Fruit fly (Drosophila melanogaster) whole organism, pupa: ENCODE measurements around the gene CG2794.
A peak's percentile ranks its signal among the peaks of the same experiment; 100 is the strongest.

Experiments used
- CG10348 ChIP-seq: fragments of 200-800 bp; sonication (Bioruptor generic); IDR thresholded peaks from 2 replicates; pipeline ENCODE4 v1.3.6; 2022; ENCODE audit warnings: missing biosample characterization, missing genetic modification characterization
- CG12605 ChIP-seq: fragments of 200-800 bp; sonication (Bioruptor generic); IDR thresholded peaks from 2 replicates; pipeline ENCODE4 v1.3.6; 2022; ENCODE audit warnings: missing biosample characterization, missing genetic modification characterization
- CG13204 ChIP-seq: fragments of 200-800 bp; sonication (Bioruptor generic); optimal IDR thresholded peaks from 2 replicates; lab custom pipeline; 2018; ENCODE audit warnings: missing biosample characterization, mild to moderate bottlenecking, missing genetic modification characterization, moderate library complexity
- CG14655 ChIP-seq: fragments of 200-800 bp; sonication (Bioruptor generic); optimal IDR thresholded peaks from 3 replicates; lab custom pipeline; 2017; ENCODE audit warnings: mild to moderate bottlenecking, missing biosample characterization, missing genetic modification reagents, missing genetic modification characterization
- CG15710 ChIP-seq: fragments of 200-800 bp; sonication (Bioruptor generic); optimal IDR thresholded peaks from 2 replicates; lab custom pipeline; 2018; ENCODE audit warnings: missing biosample characterization, mild to moderate bottlenecking, missing genetic modification characterization, moderate library complexity
- CG17806 ChIP-seq: fragments of 200-800 bp; sonication (Bioruptor generic); optimal IDR thresholded peaks from 2 replicates; lab custom pipeline; 2018; ENCODE audit warnings: missing biosample characterization, mild to moderate bottlenecking, missing genetic modification characterization, moderate library complexity
- CG32121 ChIP-seq: fragments of 200-800 bp; sonication (Bioruptor generic); IDR thresholded peaks from 2 replicates; pipeline ENCODE4 v1.3.6; 2022; ENCODE audit warnings: missing biosample characterization, missing genetic modification characterization
- CG34367 ChIP-seq: fragments of 200-800 bp; sonication (Bioruptor generic); optimal IDR thresholded peaks from 2 replicates; lab custom pipeline; 2018; ENCODE audit warnings: missing biosample characterization, mild to moderate bottlenecking, missing genetic modification characterization
- CG4496 ChIP-seq: fragments of 200-800 bp; sonication (Bioruptor generic); IDR thresholded peaks from 3 replicates; pipeline ENCODE4 v1.3.6; 2022; ENCODE audit warnings: missing biosample characterization, missing genetic modification characterization
- CG8159 ChIP-seq: fragments of 200-800 bp; sonication (Bioruptor generic); optimal IDR thresholded peaks from 3 replicates; lab custom pipeline; 2018; ENCODE audit warnings: missing biosample characterization, mild to moderate bottlenecking, missing genetic modification characterization, moderate library complexity
- CG8301 ChIP-seq: fragments of 200-800 bp; sonication (Bioruptor generic); optimal IDR thresholded peaks from 2 replicates; lab custom pipeline; 2018; ENCODE audit warnings: missing biosample characterization, mild to moderate bottlenecking, missing genetic modification characterization
- CG9948 ChIP-seq: fragments of 200-800 bp; sonication (Bioruptor generic); optimal IDR thresholded peaks from 2 replicates; lab custom pipeline; 2018; ENCODE audit warnings: missing biosample characterization, mild to moderate bottlenecking, missing genetic modification characterization, moderate library complexity
- D1 ChIP-seq: fragments of 200-800 bp; sonication (Bioruptor generic); optimal IDR thresholded peaks from 2 replicates; lab custom pipeline; 2018; ENCODE audit warnings: missing biosample characterization, mild to moderate bottlenecking, missing genetic modification characterization, moderate library complexity
- EcR ChIP-seq: fragments of 200-800 bp; sonication (Bioruptor generic); optimal IDR thresholded peaks from 3 replicates; lab custom pipeline; 2019; ENCODE audit warnings: missing biosample characterization, missing genetic modification characterization, mild to moderate bottlenecking, moderate library complexity, missing genetic modification reagents
- Ets98B ChIP-seq: fragments of 200-800 bp; sonication (Bioruptor generic); IDR thresholded peaks from 2 replicates; pipeline ENCODE4 v1.3.6; 2022; ENCODE audit warnings: missing biosample characterization, missing genetic modification characterization
- Pif1A ChIP-seq: fragments of 200-800 bp; sonication (Bioruptor generic); optimal IDR thresholded peaks from 3 replicates; lab custom pipeline; 2016; ENCODE audit warnings: missing biosample characterization, missing genetic modification characterization
- Pif1B ChIP-seq: fragments of 200-800 bp; sonication (Bioruptor generic); optimal IDR thresholded peaks from 3 replicates; lab custom pipeline; 2016; ENCODE audit warnings: missing biosample characterization, missing genetic modification characterization
- Snoo ChIP-seq: fragments of 200-800 bp; sonication (Bioruptor generic); optimal IDR thresholded peaks from 3 replicates; lab custom pipeline; 2017; ENCODE audit warnings: missing biosample characterization, mild to moderate bottlenecking, missing genetic modification characterization, inconsistent platforms
- fd96Ca ChIP-seq: fragments of 200-800 bp; sonication (Bioruptor generic); IDR thresholded peaks from 3 replicates; pipeline ENCODE4 v1.3.6; 2022; ENCODE audit warnings: missing biosample characterization, missing genetic modification characterization
- gl ChIP-seq: fragments of 200-800 bp; sonication (Bioruptor generic); optimal IDR thresholded peaks from 2 replicates; lab custom pipeline; 2018; ENCODE audit warnings: missing biosample characterization, mild to moderate bottlenecking, missing genetic modification characterization
- rn ChIP-seq: fragments of 200-800 bp; sonication (Bioruptor generic); IDR thresholded peaks from 2 replicates; pipeline ENCODE4 v1.3.6; 2022; ENCODE audit warnings: missing biosample characterization, missing genetic modification characterization

The CG2794 gene

dm6 chr2L:518979-519891, 44.7 kb upstream of the CG2794 start:
- TF ChIP-seq CG8301 (tag; lab: Kevin White, UChicago) (no peak), EcR (GFP tag; lab: Kevin White, UChicago) (peak; percentile 24), CG13204 (peak; percentile 34), CG8159 (tag; lab: Kevin White, UChicago) (peak; percentile 15), Pif1A (GFP tag; lab: Kevin White, UChicago) (no peak)

- peak; percentile 65 for TF ChIP-seq Snoo (tag; lab: Kevin White, UChicago)
- TF ChIP-seq CG8159 (tag; lab: Kevin White, UChicago) = peak; percentile 40
- TF ChIP-seq CG12605 (GFP tag; lab: Robert Waterston, UW) = no peak
- no peak for TF ChIP-seq CG8301 (tag; lab: Kevin White, UChicago)
- TF ChIP-seq CG10348 (GFP tag; lab: Robert Waterston, UW) = no peak
- TF ChIP-seq gl = no peak
- TF ChIP-seq CG15710 (tag; lab: Kevin White, UChicago) = peak; percentile 49
- no peak for TF ChIP-seq D1 (tag; lab: Kevin White, UChicago)
- no peak for TF ChIP-seq fd96Ca (GFP tag; lab: Robert Waterston, UW)
- TF ChIP-seq CG32121 = no peak; the same call in 1 of the 2 replicates
- TF ChIP-seq CG34367 (tag; lab: Kevin White, UChicago) = peak; percentile 31
- no peak for TF ChIP-seq CG13204
- TF ChIP-seq Pif1B (GFP tag; lab: Kevin White, UChicago) = peak; percentile 64
- no peak for TF ChIP-seq Ets98B (GFP tag; lab: Robert Waterston, UW)
- peak; percentile 33 for TF ChIP-seq CG9948 (tag; lab: Kevin White, UChicago)
- peak; percentile 25 for TF ChIP-seq CG17806 (tag; lab: Kevin White, UChicago)
- TF ChIP-seq CG4496 = no peak
- no peak for TF ChIP-seq rn (GFP tag; lab: Robert Waterston, UW)
- TF ChIP-seq EcR (GFP tag; lab: Kevin White, UChicago) = no peak
- TF ChIP-seq Pif1A (GFP tag; lab: Kevin White, UChicago) = peak; percentile 68
- TF ChIP-seq CG14655 (GFP tag; lab: Kevin White, UChicago) = no peak
These were observed 43.5 kb upstream of the CG2794 start for dm6 chr2L:520331-521000.

DNA sequence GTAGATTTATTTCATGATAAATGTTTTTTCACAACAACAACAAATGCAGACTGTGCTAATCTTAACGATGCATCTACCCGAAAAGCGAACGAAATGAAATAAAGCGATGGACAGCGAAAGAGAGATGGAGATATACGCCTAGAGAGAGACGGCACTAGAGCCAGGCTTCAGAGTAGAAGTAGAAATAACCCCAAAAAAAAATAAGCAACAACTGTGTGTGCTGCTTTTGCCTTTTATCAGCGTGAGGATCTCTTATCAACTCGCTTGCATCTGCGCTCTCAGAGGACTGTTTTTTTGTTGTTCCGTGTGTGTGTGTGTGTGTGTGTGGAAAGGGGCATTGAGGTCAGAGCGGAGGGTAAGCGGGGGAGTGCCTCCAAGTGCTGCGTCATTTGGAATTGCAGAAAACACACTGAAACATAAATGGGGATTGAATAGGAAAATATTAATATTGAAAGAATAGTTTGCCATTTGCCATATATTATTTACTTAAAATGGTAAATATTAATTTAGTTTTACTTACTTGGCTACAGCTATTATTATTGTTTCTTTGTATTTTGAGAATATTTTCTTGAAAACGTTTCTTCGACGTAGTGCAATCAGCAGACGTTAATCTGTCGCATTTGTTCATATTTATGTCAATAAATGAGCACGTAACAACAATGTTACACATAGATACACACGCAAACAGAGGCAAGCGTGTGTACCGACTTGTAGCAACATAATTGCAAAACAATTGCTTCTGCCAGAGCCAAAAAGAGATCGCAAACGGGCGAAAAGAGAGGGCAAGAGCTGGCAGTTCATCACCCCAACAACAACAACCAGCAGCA, 42.7 kb upstream of the CG2794 start:
- TF ChIP-seq CG14655 (GFP tag; lab: Kevin White, UChicago) = no peak
- no peak for TF ChIP-seq CG8301 (tag; lab: Kevin White, UChicago)
- TF ChIP-seq Pif1A (GFP tag; lab: Kevin White, UChicago) = no peak
- no peak for TF ChIP-seq CG32121
- no peak for TF ChIP-seq D1 (tag; lab: Kevin White, UChicago)
- no peak for TF ChIP-seq CG15710 (tag; lab: Kevin White, UChicago)

- TF ChIP-seq EcR (GFP tag; lab: Kevin White, UChicago) (no peak), CG12605 (GFP tag; lab: Robert Waterston, UW) (no peak), CG14655 (GFP tag; lab: Kevin White, UChicago) (peak; percentile 33), CG10348 (GFP tag; lab: Robert Waterston, UW) (no peak), CG4496 (peak; percentile 70), CG32121 (0 out of 2 replicates have a peak, but pooled peaks have one; percentile 32), fd96Ca (GFP tag; lab: Robert Waterston, UW) (peak; percentile 47; the same call in 1 of the 3 replicates), Ets98B (GFP tag; lab: Robert Waterston, UW) (peak; percentile 26), CG8301 (tag; lab: Kevin White, UChicago) (peak; percentile 33), Pif1B (GFP tag; lab: Kevin White, UChicago) (no peak), rn (GFP tag; lab: Robert Waterston, UW) (no peak), CG9948 (tag; lab: Kevin White, UChicago) (peak; percentile 26), CG8159 (tag; lab: Kevin White, UChicago) (peak; percentile 2), CG15710 (tag; lab: Kevin White, UChicago) (no peak), gl (no peak), CG17806 (tag; lab: Kevin White, UChicago) (peak; percentile 31)
These were observed 41.9 kb upstream of the CG2794 start for dm6 chr2L:521940-522632.
